Worm (Caenorhabditis elegans) whole organism, L3 larva: ENCODE results near the gene rpoa-1.

Experiments
- aly-2 ChIP-seq: fragments of 150-350 bp; optimal IDR thresholded peaks from 2 replicates; lab custom pipeline; 2014; ENCODE audit warnings: missing biosample characterization, missing genetic modification characterization
- egl-27 ChIP-seq: sonication (generic microtip); optimal IDR thresholded peaks from 4 replicates; lab custom pipeline; 2017; ENCODE audit warnings: missing biosample characterization, missing genetic modification reagents, missing genetic modification characterization
- fkh-10 ChIP-seq: sonication (generic microtip); optimal IDR thresholded peaks from 2 replicates; lab custom pipeline; 2017; ENCODE audit warnings: missing biosample characterization, missing genetic modification reagents, missing genetic modification characterization
- lin-39 ChIP-seq: fragments of 150-350 bp; optimal IDR thresholded peaks from 2 replicates; lab custom pipeline; 2018; ENCODE audit warnings: missing biosample characterization, missing genetic modification reagents, missing genetic modification characterization
- nfya-1 ChIP-seq: sonication (generic microtip); optimal IDR thresholded peaks from 2 replicates; lab custom pipeline; 2017; ENCODE audit warnings: missing genetic modification characterization, mild to moderate bottlenecking, missing compliant biosample characterization, antibody characterized with exemption, moderate library complexity; ENCODE audit not compliant: insufficient read depth
- nhr-237 ChIP-seq: fragments of 150-350 bp; optimal IDR thresholded peaks from 2 replicates; lab custom pipeline; 2014; ENCODE audit warnings: missing biosample characterization, missing genetic modification characterization
- pqm-1 ChIP-seq: fragments of 150-350 bp; optimal IDR thresholded peaks from 2 replicates; lab custom pipeline; 2017; ENCODE audit warnings: missing biosample characterization, missing genetic modification characterization, inconsistent platforms
- skn-1 ChIP-seq: fragments of 150-350 bp; optimal IDR thresholded peaks from 2 replicates; lab custom pipeline; 2014; ENCODE audit warnings: missing biosample characterization, missing genetic modification characterization
- unc-62 ChIP-seq: fragments of 150-350 bp; sonication (generic microtip); optimal IDR thresholded peaks from 4 replicates; lab custom pipeline; 2014; ENCODE audit warnings: missing biosample characterization, missing genetic modification reagents, missing genetic modification characterization

- no peak for TF ChIP-seq lin-39 (tag; lab: Kevin White, UChicago)
- TF ChIP-seq egl-27 (tag; lab: Kevin White, UChicago) = no peak
- TF ChIP-seq aly-2 (tag; lab: Kevin White, UChicago) = no peak
- no peak for TF ChIP-seq nhr-237
- TF ChIP-seq fkh-10 (GFP tag; lab: Kevin White, UChicago) = no peak
- peak; percentile 31 for TF ChIP-seq nfya-1 (tag; lab: Kevin White, UChicago)
- TF ChIP-seq skn-1 (tag; lab: Kevin White, UChicago) = no peak
- no peak for TF ChIP-seq pqm-1
- no peak for TF ChIP-seq unc-62
Measured at ce11 chrII:13678555-13679119, 16.0 kb downstream of the rpoa-1 start.
